Fruit fly (Drosophila melanogaster) whole organism, embryonic: ENCODE results near the gene Kua.

ENCODE experiments used
- Asciz ChIP-seq: fragments of 200-800 bp; sonication (Bioruptor generic); optimal IDR thresholded peaks from 2 replicates; lab custom pipeline; 2017; ENCODE audit warnings: missing biosample characterization, mild to moderate bottlenecking, missing genetic modification characterization, missing genetic modification reagents
- B-H2 ChIP-seq: fragments of 200-800 bp; sonication (Bioruptor generic); optimal IDR thresholded peaks from 2 replicates; lab custom pipeline; 2018; ENCODE audit warnings: missing biosample characterization, mild to moderate bottlenecking, missing genetic modification characterization
- CG10274 ChIP-seq: fragments of 200-800 bp; sonication (Bioruptor generic); optimal IDR thresholded peaks from 3 replicates; lab custom pipeline; 2017; ENCODE audit warnings: missing biosample characterization, mild to moderate bottlenecking, missing genetic modification characterization
- CG11695 ChIP-seq: fragments of 200-800 bp; sonication (Bioruptor generic); IDR thresholded peaks from 3 replicates; pipeline ENCODE4 v1.3.6; 2022; ENCODE audit warnings: missing biosample characterization, missing genetic modification characterization
- CG14710 ChIP-seq: fragments of 200-800 bp; sonication (Bioruptor generic); optimal IDR thresholded peaks from 3 replicates; lab custom pipeline; 2019; ENCODE audit warnings: missing biosample characterization, mild to moderate bottlenecking, missing genetic modification characterization, moderate library complexity
- CG15514 ChIP-seq: fragments of 200-800 bp; sonication (Bioruptor generic); optimal IDR thresholded peaks from 3 replicates; lab custom pipeline; 2017; ENCODE audit warnings: missing biosample characterization, missing genetic modification characterization, mild to moderate bottlenecking, moderate library complexity, missing genetic modification reagents
- CG15696 ChIP-seq: fragments of 200-800 bp; sonication (Bioruptor generic); optimal IDR thresholded peaks from 2 replicates; lab custom pipeline; 2019; ENCODE audit warnings: missing biosample characterization, mild to moderate bottlenecking, missing genetic modification characterization, moderate library complexity
- CG4328 ChIP-seq: fragments of 200-800 bp; sonication (Bioruptor generic); optimal IDR thresholded peaks from 3 replicates; lab custom pipeline; 2017; ENCODE audit warnings: missing biosample characterization, missing genetic modification reagents, missing genetic modification characterization
- CG4404 ChIP-seq: fragments of 200-800 bp; sonication (Bioruptor generic); IDR thresholded peaks from 2 replicates; pipeline ENCODE4 v1.3.6; 2022; ENCODE audit warnings: missing biosample characterization, missing genetic modification characterization
- CG4730 ChIP-seq: fragments of 200-800 bp; sonication (Bioruptor generic); IDR thresholded peaks from 2 replicates; pipeline ENCODE4 v1.3.6; 2022; ENCODE audit warnings: missing biosample characterization, missing genetic modification characterization
- CG5953 ChIP-seq: fragments of 200-800 bp; sonication (Bioruptor generic); IDR thresholded peaks from 2 replicates; pipeline ENCODE4 v1.3.6; 2022; ENCODE audit warnings: missing biosample characterization, missing genetic modification characterization
- CG6254 ChIP-seq: fragments of 200-800 bp; sonication (Bioruptor generic); optimal IDR thresholded peaks from 3 replicates; lab custom pipeline; 2017; ENCODE audit warnings: mild to moderate bottlenecking, missing biosample characterization, missing genetic modification reagents, missing genetic modification characterization
- CG7839 ChIP-seq: fragments of 200-800 bp; sonication (Bioruptor generic); optimal IDR thresholded peaks from 3 replicates; lab custom pipeline; 2018; ENCODE audit warnings: missing biosample characterization, mild to moderate bottlenecking, missing genetic modification characterization, moderate library complexity
- CG9437 ChIP-seq: fragments of 200-800 bp; sonication (Bioruptor generic); optimal IDR thresholded peaks from 2 replicates; lab custom pipeline; 2018; ENCODE audit warnings: missing biosample characterization, mild to moderate bottlenecking, missing genetic modification characterization
- Drgx ChIP-seq: fragments of 200-800 bp; sonication (Bioruptor generic); IDR thresholded peaks from 2 replicates; pipeline ENCODE4 v1.3.6; 2022; ENCODE audit warnings: missing biosample characterization, missing genetic modification characterization
- Eip74EF ChIP-seq, 2 experiments: fragments of 200-800 bp in 1 of 2; fragments of >200 bp in 1 of 2; sonication (Bioruptor generic) in 1 of 2; optimal IDR thresholded peaks; 2 replicates each; lab custom pipeline; 2017 to 2019; ENCODE audit warnings: missing biosample characterization in 2 of 2, missing genetic modification characterization in 2 of 2, mild to moderate bottlenecking in 1 of 2, moderate library complexity in 1 of 2
- H15 ChIP-seq: fragments of 200-800 bp; sonication (Bioruptor generic); IDR thresholded peaks from 3 replicates; pipeline ENCODE4 v1.3.6; 2022; ENCODE audit warnings: missing biosample characterization, missing genetic modification characterization
- HLHmδ ChIP-seq: fragments of 200-800 bp; sonication (Bioruptor generic); optimal IDR thresholded peaks from 2 replicates; lab custom pipeline; 2018; ENCODE audit warnings: missing biosample characterization, mild to moderate bottlenecking, missing genetic modification characterization, moderate library complexity
- Hmr ChIP-seq: fragments of 200-800 bp; sonication (Bioruptor generic); optimal IDR thresholded peaks from 3 replicates; lab custom pipeline; 2017; ENCODE audit warnings: mild to moderate bottlenecking, missing biosample characterization, missing genetic modification reagents, missing genetic modification characterization
- Lhr ChIP-seq: fragments of 200-800 bp; sonication (Bioruptor generic); optimal IDR thresholded peaks from 3 replicates; lab custom pipeline; 2017; ENCODE audit warnings: mild to moderate bottlenecking, missing biosample characterization, missing genetic modification reagents, missing genetic modification characterization
- Meics ChIP-seq: fragments of 200-800 bp; sonication (Bioruptor generic); optimal IDR thresholded peaks from 2 replicates; lab custom pipeline; 2017; ENCODE audit warnings: missing biosample characterization, mild to moderate bottlenecking, missing genetic modification characterization
- NK7.1 ChIP-seq: fragments of 200-800 bp; sonication (Bioruptor generic); optimal IDR thresholded peaks from 3 replicates; lab custom pipeline; 2016; ENCODE audit warnings: missing biosample characterization, missing genetic modification characterization
- Neu2 ChIP-seq: fragments of 200-800 bp; sonication (Bioruptor generic); optimal IDR thresholded peaks from 3 replicates; lab custom pipeline; 2016; ENCODE audit warnings: missing biosample characterization, missing genetic modification characterization, borderline replicate concordance
- Stat92E ChIP-seq, 3 experiments: fragments of >200 bp in 2 of 3; fragments of 200-800 bp in 1 of 3; sonication (Bioruptor generic) in 1 of 3; optimal IDR thresholded peaks; 2 replicates each; lab custom pipeline; 2017 to 2019; ENCODE audit warnings: missing biosample characterization in 3 of 3, missing genetic modification characterization in 3 of 3, mild to moderate bottlenecking in 1 of 3, moderate library complexity in 1 of 3
- Vsx1 ChIP-seq: fragments of 200-800 bp; sonication (Bioruptor generic); optimal IDR thresholded peaks from 2 replicates; lab custom pipeline; 2017; ENCODE audit warnings: missing biosample characterization, mild to moderate bottlenecking, missing genetic modification characterization, missing genetic modification reagents
- abd-A ChIP-seq: fragments of 200-800 bp; sonication (Bioruptor generic); optimal IDR thresholded peaks from 3 replicates; lab custom pipeline; 2019; ENCODE audit warnings: missing biosample characterization, mild to moderate bottlenecking, missing genetic modification characterization, moderate library complexity
- bsh ChIP-seq, 2 experiments: fragments of 200-800 bp; sonication (Bioruptor generic); optimal IDR thresholded peaks; 2 replicates each; lab custom pipeline; 2017 to 2018; ENCODE audit warnings: mild to moderate bottlenecking in 2 of 2, missing biosample characterization in 2 of 2, missing genetic modification characterization in 2 of 2, moderate library complexity in 1 of 2
- chinmo ChIP-seq: fragments of 200-800 bp; sonication (Bioruptor generic); IDR thresholded peaks from 4 replicates; pipeline ENCODE4 v1.3.6; 2022; ENCODE audit warnings: missing biosample characterization, missing genetic modification characterization; ENCODE audit not compliant: partially characterized antibody
- chn ChIP-seq: fragments of 200-800 bp; sonication (Bioruptor generic); optimal IDR thresholded peaks from 2 replicates; lab custom pipeline; 2016; ENCODE audit warnings: missing biosample characterization, missing genetic modification characterization
- ems ChIP-seq: fragments of 200-800 bp; sonication (Bioruptor generic); optimal IDR thresholded peaks from 3 replicates; lab custom pipeline; 2016; ENCODE audit warnings: missing biosample characterization, missing genetic modification characterization
- esg ChIP-seq: fragments of 200-800 bp; sonication (Bioruptor generic); conservative IDR thresholded peaks from 2 replicates; pipeline ENCODE4 v1.3.6; 2022; ENCODE audit warnings: missing biosample characterization, missing genetic modification characterization
- hbn ChIP-seq: fragments of 200-800 bp; sonication (Bioruptor generic); IDR thresholded peaks from 2 replicates; pipeline ENCODE4 v1.3.6; 2022; ENCODE audit warnings: missing biosample characterization, missing genetic modification characterization; ENCODE audit not compliant: partially characterized antibody
- jing ChIP-seq: fragments of 200-800 bp; sonication (Bioruptor generic); optimal IDR thresholded peaks from 2 replicates; lab custom pipeline; 2018; ENCODE audit warnings: missing biosample characterization, mild to moderate bottlenecking, missing genetic modification characterization
- lab ChIP-seq: fragments of 200-800 bp; sonication (Bioruptor generic); optimal IDR thresholded peaks from 3 replicates; lab custom pipeline; 2017; ENCODE audit warnings: missing biosample characterization, missing genetic modification characterization, mild to moderate bottlenecking, moderate library complexity, missing genetic modification reagents
- luna ChIP-seq: fragments of 200-800 bp; sonication (Bioruptor generic); optimal IDR thresholded peaks from 2 replicates; lab custom pipeline; 2016; ENCODE audit warnings: missing biosample characterization, missing genetic modification characterization
- odd ChIP-seq: fragments of 200-800 bp; sonication (Bioruptor generic); optimal IDR thresholded peaks from 2 replicates; lab custom pipeline; 2017; ENCODE audit warnings: missing biosample characterization, mild to moderate bottlenecking, missing genetic modification characterization
- prd ChIP-seq, 3 experiments: fragments of >200 bp in 2 of 3; fragments of 200-800 bp in 1 of 3; sonication (Bioruptor generic) in 1 of 3; optimal IDR thresholded peaks in 2 of 3; IDR thresholded peaks in 1 of 3; 2 replicates in 2 of 3; 3 replicates in 1 of 3; pipeline versions ENCODE4 v1.3.6 to Lab custom; 2017 to 2022; ENCODE audit warnings: missing biosample characterization in 1 of 3, missing genetic modification characterization in 1 of 3
- pros ChIP-seq: fragments of 200-800 bp; sonication (Bioruptor generic); optimal IDR thresholded peaks from 3 replicates; lab custom pipeline; 2019; ENCODE audit warnings: missing biosample characterization, mild to moderate bottlenecking, missing genetic modification characterization, moderate library complexity
- row ChIP-seq: fragments of 200-800 bp; sonication (Bioruptor generic); IDR thresholded peaks from 3 replicates; pipeline ENCODE4 v1.3.6; 2022; ENCODE audit warnings: missing biosample characterization, missing genetic modification characterization
- sens-2 ChIP-seq: fragments of 200-800 bp; sonication (Bioruptor generic); IDR thresholded peaks from 2 replicates; pipeline ENCODE4 v1.3.6; 2022; ENCODE audit warnings: missing biosample characterization, missing genetic modification characterization
- slbo ChIP-seq: fragments of 200-800 bp; sonication (Bioruptor generic); IDR thresholded peaks from 2 replicates; pipeline ENCODE4 v1.3.6; 2022; ENCODE audit warnings: missing biosample characterization, missing genetic modification characterization
- tna ChIP-seq: fragments of 200-800 bp; sonication (Bioruptor generic); IDR thresholded peaks from 2 replicates; pipeline ENCODE4 v1.3.6; 2022; ENCODE audit warnings: missing biosample characterization, missing genetic modification characterization; ENCODE audit not compliant: partially characterized antibody
- vfl ChIP-seq: fragments of 200-800 bp; sonication (Bioruptor generic); optimal IDR thresholded peaks from 2 replicates; lab custom pipeline; 2016; ENCODE audit warnings: missing biosample characterization, missing genetic modification characterization
- wdn ChIP-seq: fragments of 200-800 bp; sonication (Bioruptor generic); IDR thresholded peaks from 2 replicates; pipeline ENCODE4 v1.3.6; 2022; ENCODE audit warnings: missing biosample characterization, missing genetic modification characterization
- z ChIP-seq: fragments of 200-800 bp; sonication (Bioruptor generic); IDR thresholded peaks from 3 replicates; pipeline ENCODE4 v1.3.6; 2022; ENCODE audit warnings: missing biosample characterization, missing genetic modification characterization

The Kua gene

dm6 chr2L:20075234-20075803 lies 22.1 kb upstream of the Kua start, which contains the start of the genes pr and neb (continued):
- peak; percentile 73 for TF ChIP-seq Lhr (GFP tag; lab: Kevin White, UChicago)
- no peak for TF ChIP-seq prd (optimal IDR thresholded peaks at IDR 0.05; lab: Kevin White, UChicago)
- no peak for TF ChIP-seq prd (GFP tag; IDR thresholded peaks at IDR 0.05; lab: Robert Waterston, UW)
- TF ChIP-seq HLHmδ: no peak
- TF ChIP-seq jing: no peak
- no peak for TF ChIP-seq hbn

- TF ChIP-seq z (GFP tag; lab: Robert Waterston, UW) (no peak), abd-A (tag; lab: Kevin White, UChicago) (no peak), CG4730 (GFP tag; lab: Robert Waterston, UW) (no peak), B-H2 (GFP tag; lab: Kevin White, UChicago) (peak; percentile 23), pros (GFP tag; lab: Kevin White, UChicago) (peak; percentile 23), CG11695 (no peak), CG9437 (GFP tag; lab: Kevin White, UChicago) (no peak), wdn (GFP tag; lab: Robert Waterston, UW) (no peak), CG10274 (GFP tag; lab: Kevin White, UChicago) (no peak), slbo (GFP tag; lab: Robert Waterston, UW) (no peak), tna (GFP tag; lab: Robert Waterston, UW) (no peak), CG4328 (peak; percentile 25), Drgx (no peak), Meics (GFP tag; lab: Kevin White, UChicago) (peak; percentile 7), CG15514 (GFP tag; lab: Kevin White, UChicago) (no peak), sens-2 (GFP tag; lab: Robert Waterston, UW) (peak; percentile 57), esg (GFP tag; lab: Robert Waterston, UW) (no peak), lab (peak; percentile 42), CG4404 (GFP tag; lab: Robert Waterston, UW) (no peak), CG15696 (no peak), Neu2 (no peak), H15 (GFP tag; lab: Robert Waterston, UW) (no peak), Eip74EF (GFP tag; optimal IDR thresholded peaks at IDR 0.05; lab: Kevin White, UChicago) (no peak), chn (GFP tag; lab: Kevin White, UChicago) (no peak), row (GFP tag; lab: Robert Waterston, UW) (no peak), CG14710 (tag; lab: Kevin White, UChicago) (no peak), Hmr (GFP tag; lab: Kevin White, UChicago) (peak; percentile 16), chinmo (GFP tag; lab: Robert Waterston, UW) (no peak), CG7839 (tag; lab: Kevin White, UChicago) (no peak), Vsx1 (GFP tag; lab: Kevin White, UChicago) (peak; percentile 20), NK7.1 (GFP tag; lab: Kevin White, UChicago) (no peak), Asciz (GFP tag; lab: Kevin White, UChicago) (peak; percentile 16), ems (GFP tag; lab: Kevin White, UChicago) (no peak), bsh (GFP tag; optimal IDR thresholded peaks at IDR 0.05; lab: Kevin White, UChicago) (no peak), CG6254 (GFP tag; lab: Kevin White, UChicago) (peak; percentile 5), CG5953 (GFP tag; lab: Robert Waterston, UW) (no peak), luna (GFP tag; lab: Kevin White, UChicago) (no peak), Stat92E (GFP tag; optimal IDR thresholded peaks at IDR 0.05; lab: Kevin White, UChicago) (no peak), odd (peak; percentile 27), vfl (GFP tag; lab: Kevin White, UChicago) (no peak)
Measured at dm6 chr2L:20077423-20078401, 19.7 kb upstream of the Kua start.
